In genomic region chr2L:17260577-17260976, dm6 we compare ENCODE assay signal across 5 fruit fly cellular contexts.
TF ChIP-seq lines count a peak whose summit lies in the region.

TSS of gene beat-IIIc (minus strand) at chr2L:17260734.

- TF ChIP-seq CTCF in S2 (optimal IDR thresholded peaks at IDR 0.05; lab: Kevin White, UChicago) = peak; percentile 95 to 99
- peak; percentile 92 for TF ChIP-seq CTCF in whole organism, embryonic (GFP tag; optimal IDR thresholded peaks at IDR 0.05; lab: Kevin White, UChicago)

TF ChIP-seq in whole organism, adult, 20 proteins besides CTCF, POLR2A, EP300 and RAD21:
- TF ChIP-seq pad (GFP tag; optimal IDR thresholded peaks at IDR 0.05; lab: Kevin White, UChicago) (peak; percentile 1), cic (GFP tag; optimal IDR thresholded peaks at IDR 0.05; lab: Kevin White, UChicago) (no peak), CG7101 (tag; optimal IDR thresholded peaks at IDR 0.05; lab: Kevin White, UChicago) (no peak), Hr96 (GFP tag; optimal IDR thresholded peaks at IDR 0.05; lab: Kevin White, UChicago) (peak; percentile 24), CG33017 (tag; optimal IDR thresholded peaks at IDR 0.05; lab: Kevin White, UChicago) (no peak), CG12768 (GFP tag; optimal IDR thresholded peaks at IDR 0.05; lab: Kevin White, UChicago) (no peak), kay (GFP tag; lab: Kevin White, UChicago; ENCODE audit: borderline replicate concordance) (no peak)

TF ChIP-seq in whole organism, embryonic, 481 proteins besides CTCF, POLR2A, EP300 and RAD21 (continues in another document):
- TF ChIP-seq CG12219 (GFP tag; optimal IDR thresholded peaks at IDR 0.05; lab: Kevin White, UChicago) (peak; percentile 7), CG5180 (GFP tag; optimal IDR thresholded peaks at IDR 0.05; lab: Kevin White, UChicago) (peak; percentile 97), CG34376 (GFP tag; optimal IDR thresholded peaks at IDR 0.05; lab: Kevin White, UChicago) (peak; percentile 39), CG7745 (tag; optimal IDR thresholded peaks at IDR 0.05; lab: Kevin White, UChicago) (no peak), fd102C (GFP tag; optimal IDR thresholded peaks at IDR 0.05; lab: Kevin White, UChicago) (peak; percentile 13), BtbVII (GFP tag; optimal IDR thresholded peaks at IDR 0.05; lab: Kevin White, UChicago) (no peak), chn (GFP tag; optimal IDR thresholded peaks at IDR 0.05; lab: Kevin White, UChicago) (peak; percentile 2), CG10543 (GFP tag; optimal IDR thresholded peaks at IDR 0.05; lab: Kevin White, UChicago) (peak; percentile 27), HLH3B (GFP tag; IDR thresholded peaks at IDR 0.05; lab: Robert Waterston, UW) (no peak; the same call in 1 of the 2 replicates), pb (GFP tag; optimal IDR thresholded peaks at IDR 0.05; lab: Kevin White, UChicago) (peak; percentile 17), zen (tag; optimal IDR thresholded peaks at IDR 0.05; lab: Kevin White, UChicago) (peak; percentile 16), CG7839 (tag; optimal IDR thresholded peaks at IDR 0.05; lab: Kevin White, UChicago) (peak; percentile 13), CG10267 (tag; optimal IDR thresholded peaks at IDR 0.05; lab: Kevin White, UChicago) (no peak), CG10462 (GFP tag; optimal IDR thresholded peaks at IDR 0.05; lab: Kevin White, UChicago) (no peak), CG10979 (tag; optimal IDR thresholded peaks at IDR 0.05; lab: Kevin White, UChicago) (peak; percentile 34), HLHmδ (GFP tag; optimal IDR thresholded peaks at IDR 0.05; lab: Kevin White, UChicago) (peak; percentile 42), hkb (optimal IDR thresholded peaks at IDR 0.05; lab: Kevin White, UChicago) (no peak), hkb (GFP tag; IDR thresholded peaks at IDR 0.05; lab: Robert Waterston, UW) (peak; percentile 32; the same call in 1 of the 2 replicates), CG11504 (tag; optimal IDR thresholded peaks at IDR 0.05; lab: Kevin White, UChicago) (peak; percentile 30), CrebB (tag; optimal IDR thresholded peaks at IDR 0.05; lab: Kevin White, UChicago) (peak; percentile 18), CG8290 (GFP tag; optimal IDR thresholded peaks at IDR 0.05; lab: Kevin White, UChicago) (peak; percentile 34), CG8290 (tag; optimal IDR thresholded peaks at IDR 0.05; lab: Kevin White, UChicago) (peak; percentile 3 to 77), stwl (tag; optimal IDR thresholded peaks at IDR 0.05; lab: Kevin White, UChicago) (peak; percentile 91), CG9932 (GFP tag; IDR thresholded peaks at IDR 0.05; lab: Robert Waterston, UW) (0 out of 2 replicates have a peak, but pooled peaks have one; percentile 21), CG2678 (tag; optimal IDR thresholded peaks at IDR 0.05; lab: Kevin White, UChicago) (peak; percentile 0), CG31441 (GFP tag; IDR thresholded peaks at IDR 0.05; lab: Robert Waterston, UW) (peak; percentile 21; the same call in 1 of the 2 replicates), zfh1 (GFP tag; IDR thresholded peaks at IDR 0.05; lab: Robert Waterston, UW) (peak; percentile 35; the same call in 1 of the 3 replicates)

TF ChIP-seq in whole organism, prepupa, 60 proteins besides CTCF, POLR2A, EP300 and RAD21 (continues in another document):
- no peak for TF ChIP-seq Sox15 (GFP tag; optimal IDR thresholded peaks at IDR 0.05; lab: Kevin White, UChicago)
- TF ChIP-seq svp (GFP tag; lab: Kevin White, UChicago) = peak; percentile 61
- peak; percentile 22 for TF ChIP-seq CG1621 (tag; optimal IDR thresholded peaks at IDR 0.05; lab: Kevin White, UChicago)
- TF ChIP-seq Sox102F (GFP tag; optimal IDR thresholded peaks at IDR 0.05; lab: Kevin White, UChicago) = no peak
- no peak for TF ChIP-seq acj6 (GFP tag; optimal IDR thresholded peaks at IDR 0.05; lab: Kevin White, UChicago)
- TF ChIP-seq CG6808 (GFP tag; optimal IDR thresholded peaks at IDR 0.05; lab: Kevin White, UChicago) = no peak
- TF ChIP-seq Sox14 (GFP tag; optimal IDR thresholded peaks at IDR 0.05; lab: Kevin White, UChicago) = no peak
- TF ChIP-seq CG16779 (tag; optimal IDR thresholded peaks at IDR 0.05; lab: Kevin White, UChicago) = no peak
- TF ChIP-seq Lpt (GFP tag; optimal IDR thresholded peaks at IDR 0.05; lab: Kevin White, UChicago) = no peak
- peak; percentile 14 for TF ChIP-seq Eip75B (GFP tag; optimal IDR thresholded peaks at IDR 0.05; lab: Kevin White, UChicago)
- TF ChIP-seq Ets96B (tag; optimal IDR thresholded peaks at IDR 0.05; lab: Kevin White, UChicago) = no peak
- TF ChIP-seq CG3919 (GFP tag; optimal IDR thresholded peaks at IDR 0.05; lab: Kevin White, UChicago) = no peak
- TF ChIP-seq CG7368 (GFP tag; optimal IDR thresholded peaks at IDR 0.05; lab: Kevin White, UChicago) = peak; percentile 16
- no peak for TF ChIP-seq Hr4 (GFP tag; optimal IDR thresholded peaks at IDR 0.05; lab: Kevin White, UChicago)
- no peak for TF ChIP-seq CG3032 (tag; optimal IDR thresholded peaks at IDR 0.05; lab: Kevin White, UChicago)
- no peak for TF ChIP-seq CG4318 (GFP tag; optimal IDR thresholded peaks at IDR 0.05; lab: Kevin White, UChicago)
- TF ChIP-seq pdm3 (GFP tag; optimal IDR thresholded peaks at IDR 0.05; lab: Kevin White, UChicago) = no peak
- peak; percentile 20 for TF ChIP-seq esn (GFP tag; optimal IDR thresholded peaks at IDR 0.05; lab: Kevin White, UChicago)
- no peak for TF ChIP-seq fd85E (GFP tag; optimal IDR thresholded peaks at IDR 0.05; lab: Kevin White, UChicago)
- no peak for TF ChIP-seq CG10631 (GFP tag; optimal IDR thresholded peaks at IDR 0.05; lab: Kevin White, UChicago)
- TF ChIP-seq CG9139 (GFP tag; optimal IDR thresholded peaks at IDR 0.05; lab: Kevin White, UChicago) = no peak
- TF ChIP-seq dac (GFP tag; optimal IDR thresholded peaks at IDR 0.05; lab: Kevin White, UChicago) = no peak
- no peak for TF ChIP-seq CG8119 (GFP tag; IDR thresholded peaks at IDR 0.05; lab: Robert Waterston, UW)
- no peak for TF ChIP-seq ss (GFP tag; optimal IDR thresholded peaks at IDR 0.05; lab: Kevin White, UChicago)
- TF ChIP-seq dsx (GFP tag; optimal IDR thresholded peaks at IDR 0.05; lab: Kevin White, UChicago; ENCODE audit: poor library complexity, severe bottlenecking) = peak; percentile 3
- TF ChIP-seq lz (GFP tag; optimal IDR thresholded peaks at IDR 0.05; lab: Kevin White, UChicago) = no peak
- TF ChIP-seq OdsH (GFP tag; optimal IDR thresholded peaks at IDR 0.05; lab: Kevin White, UChicago) = no peak
- no peak for TF ChIP-seq Smox (GFP tag; optimal IDR thresholded peaks at IDR 0.05; lab: Kevin White, UChicago)
- TF ChIP-seq CG6276 (GFP tag; optimal IDR thresholded peaks at IDR 0.05; lab: Kevin White, UChicago) = peak; percentile 56
- TF ChIP-seq CG34406 (GFP tag; optimal IDR thresholded peaks at IDR 0.05; lab: Kevin White, UChicago) = no peak
- no peak for TF ChIP-seq CG11902 (GFP tag; optimal IDR thresholded peaks at IDR 0.05; lab: Kevin White, UChicago)

TF ChIP-seq in whole organism, wandering third instar larva, 38 proteins besides CTCF, POLR2A, EP300 and RAD21:
- TF ChIP-seq GATAd (GFP tag; optimal IDR thresholded peaks at IDR 0.05; lab: Kevin White, UChicago) = no peak
- TF ChIP-seq CG32264 (GFP tag; optimal IDR thresholded peaks at IDR 0.05; lab: Kevin White, UChicago) = no peak
- no peak for TF ChIP-seq HLH106 (tag; optimal IDR thresholded peaks at IDR 0.05; lab: Kevin White, UChicago)
- peak; percentile 12 for TF ChIP-seq Myc (optimal IDR thresholded peaks at IDR 0.05; lab: Kevin White, UChicago)
